Worm (Caenorhabditis elegans) whole organism, L3 larva: ENCODE data around the gene clec-170.

Experiments
- ama-1 ChIP-seq: fragments of 150-350 bp; optimal IDR thresholded peaks from 2 replicates; lab custom pipeline; 2018
- ceh-28 ChIP-seq: fragments of 150-350 bp; optimal IDR thresholded peaks from 2 replicates; lab custom pipeline; 2014; ENCODE audit warnings: missing biosample characterization, missing genetic modification reagents, missing genetic modification characterization
- fos-1 ChIP-seq: fragments of 150-350 bp; optimal IDR thresholded peaks from 2 replicates; lab custom pipeline; 2014; ENCODE audit warnings: missing biosample characterization, missing genetic modification characterization
- jun-1 ChIP-seq: fragments of 150-350 bp; optimal IDR thresholded peaks from 2 replicates; lab custom pipeline; 2014; ENCODE audit warnings: missing biosample characterization, missing genetic modification reagents, missing genetic modification characterization
- nhr-237 ChIP-seq: fragments of 150-350 bp; optimal IDR thresholded peaks from 2 replicates; lab custom pipeline; 2014; ENCODE audit warnings: missing biosample characterization, missing genetic modification characterization
- nhr-43 ChIP-seq: sonication (generic microtip); optimal IDR thresholded peaks from 2 replicates; lab custom pipeline; 2016; ENCODE audit warnings: mild to moderate bottlenecking, missing genetic modification characterization, missing compliant biosample characterization; ENCODE audit not compliant: poor library complexity, severe bottlenecking
- nhr-76 ChIP-seq: fragments of 150-350 bp; sonication (generic microtip); optimal IDR thresholded peaks from 5 replicates; lab custom pipeline; 2014; ENCODE audit warnings: missing biosample characterization, missing genetic modification characterization
- snpc-4 ChIP-seq: fragments of 150-350 bp; optimal IDR thresholded peaks from 2 replicates; lab custom pipeline; 2014; ENCODE audit warnings: missing biosample characterization, missing genetic modification characterization
- zag-1 ChIP-seq: fragments of 150-350 bp; optimal IDR thresholded peaks from 2 replicates; lab custom pipeline; 2014; ENCODE audit warnings: missing biosample characterization, missing genetic modification characterization

DNA sequence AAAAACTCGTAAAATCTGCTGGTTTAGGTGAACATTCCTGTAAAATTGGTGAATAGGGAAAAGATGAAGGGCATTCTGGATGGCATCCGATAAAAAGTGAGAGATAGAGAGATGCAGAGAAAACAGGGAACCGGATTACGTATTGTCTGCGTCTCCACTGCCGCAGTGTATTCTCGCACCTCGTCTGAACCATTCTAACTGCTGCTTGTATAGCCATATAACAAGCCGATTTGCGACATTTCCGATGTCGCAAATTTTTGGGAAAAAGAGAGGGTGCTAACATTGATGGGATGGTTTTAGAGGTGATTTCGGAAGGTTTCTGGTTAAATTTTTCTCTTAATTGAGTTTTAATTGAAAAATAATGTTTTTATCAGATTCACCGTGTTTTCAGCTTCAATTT lies 45.5 kb upstream of the clec-170 start, which contains the start of gene W09G12.10:
- TF ChIP-seq snpc-4 (tag; lab: Kevin White, UChicago), result no peak
- TF ChIP-seq jun-1, result no peak
- TF ChIP-seq zag-1 (tag; lab: Kevin White, UChicago), result no peak
- TF ChIP-seq nhr-76, result no peak
- no peak for TF ChIP-seq ceh-28
- TF ChIP-seq fos-1 (tag; lab: Kevin White, UChicago), result no peak
- TF ChIP-seq ama-1 (lab: Kevin White, UChicago), result no peak
- no peak for TF ChIP-seq nhr-43 (tag; lab: Kevin White, UChicago)
- TF ChIP-seq nhr-237, result no peak
